Fruit fly (Drosophila melanogaster) whole organism, embryonic: ENCODE results near the gene Taf8.

Source experiments
- Aef1 ChIP-seq: fragments of 200-800 bp; sonication (Bioruptor generic); IDR thresholded peaks from 3 replicates; pipeline ENCODE4 v1.3.6; 2022; ENCODE audit warnings: missing biosample characterization, missing genetic modification characterization
- BtbVII ChIP-seq: fragments of 200-800 bp; sonication (Bioruptor generic); optimal IDR thresholded peaks from 3 replicates; lab custom pipeline; 2017; ENCODE audit warnings: missing biosample characterization, mild to moderate bottlenecking, missing genetic modification characterization
- Bteb2 ChIP-seq: fragments of 200-800 bp; sonication (Bioruptor generic); optimal IDR thresholded peaks from 2 replicates; lab custom pipeline; 2016; ENCODE audit warnings: missing biosample characterization, missing genetic modification characterization
- CG10209 ChIP-seq: fragments of 200-800 bp; sonication (Bioruptor generic); optimal IDR thresholded peaks from 3 replicates; lab custom pipeline; 2017; ENCODE audit warnings: missing biosample characterization, mild to moderate bottlenecking, missing genetic modification characterization, missing genetic modification reagents
- CG1024 ChIP-seq: fragments of 200-800 bp; sonication (Bioruptor generic); IDR thresholded peaks from 2 replicates; pipeline ENCODE4 v1.3.6; 2022; ENCODE audit warnings: missing biosample characterization, missing genetic modification characterization
- CG10431 ChIP-seq: fragments of 200-800 bp; sonication (Bioruptor generic); optimal IDR thresholded peaks from 3 replicates; lab custom pipeline; 2018; ENCODE audit warnings: missing biosample characterization, mild to moderate bottlenecking, missing genetic modification characterization
- CG10543 ChIP-seq: fragments of 200-800 bp; sonication (Bioruptor generic); optimal IDR thresholded peaks from 3 replicates; lab custom pipeline; 2017; ENCODE audit warnings: missing biosample characterization, mild to moderate bottlenecking, missing genetic modification characterization, moderate library complexity
- CG10565 ChIP-seq: fragments of 200-800 bp; sonication (Bioruptor generic); optimal IDR thresholded peaks from 3 replicates; lab custom pipeline; 2016; ENCODE audit warnings: missing biosample characterization, mild to moderate bottlenecking, missing genetic modification characterization
- CG11504 ChIP-seq: fragments of 200-800 bp; sonication (Bioruptor generic); optimal IDR thresholded peaks from 3 replicates; lab custom pipeline; 2019; ENCODE audit warnings: missing biosample characterization, mild to moderate bottlenecking, missing genetic modification characterization, moderate library complexity
- CG14667 ChIP-seq: fragments of 200-800 bp; sonication (Bioruptor generic); IDR thresholded peaks from 2 replicates; pipeline ENCODE4 v1.3.6; 2022; ENCODE audit warnings: missing biosample characterization, missing genetic modification characterization
- CG15073 ChIP-seq: fragments of 200-800 bp; sonication (Bioruptor generic); optimal IDR thresholded peaks from 2 replicates; lab custom pipeline; 2016; ENCODE audit warnings: missing biosample characterization, missing genetic modification characterization
- CG1602 ChIP-seq: fragments of 200-800 bp; sonication (Bioruptor generic); optimal IDR thresholded peaks from 3 replicates; lab custom pipeline; 2016; ENCODE audit warnings: missing biosample characterization, missing genetic modification characterization
- CG17829 ChIP-seq: fragments of 200-800 bp; optimal IDR thresholded peaks from 2 replicates; lab custom pipeline; 2019; ENCODE audit warnings: missing biosample characterization, mild to moderate bottlenecking, missing genetic modification characterization, moderate library complexity
- CG18476 ChIP-seq: fragments of 200-800 bp; sonication (Bioruptor generic); optimal IDR thresholded peaks from 2 replicates; lab custom pipeline; 2016; ENCODE audit warnings: missing biosample characterization, mild to moderate bottlenecking, missing genetic modification characterization
- CG2712 ChIP-seq: fragments of 200-800 bp; optimal IDR thresholded peaks from 3 replicates; lab custom pipeline; 2019; ENCODE audit warnings: missing biosample characterization, mild to moderate bottlenecking, missing genetic modification characterization, moderate library complexity
- CG31365 ChIP-seq: fragments of 200-800 bp; sonication (Bioruptor generic); optimal IDR thresholded peaks from 2 replicates; lab custom pipeline; 2018; ENCODE audit warnings: missing biosample characterization, mild to moderate bottlenecking, missing genetic modification characterization
- CG33213 ChIP-seq: fragments of 200-800 bp; sonication (Bioruptor generic); optimal IDR thresholded peaks from 3 replicates; lab custom pipeline; 2016; ENCODE audit warnings: missing biosample characterization, missing genetic modification characterization
- CG3407 ChIP-seq: fragments of 200-800 bp; sonication (Bioruptor generic); optimal IDR thresholded peaks from 2 replicates; lab custom pipeline; 2018; ENCODE audit warnings: missing biosample characterization, mild to moderate bottlenecking, missing genetic modification characterization
- CG34224 ChIP-seq: fragments of 200-800 bp; sonication (Bioruptor generic); IDR thresholded peaks from 3 replicates; pipeline ENCODE4 v1.3.6; 2022; ENCODE audit warnings: missing biosample characterization, missing genetic modification characterization; ENCODE audit not compliant: partially characterized antibody
- CG4820 ChIP-seq: fragments of 200-800 bp; sonication (Bioruptor generic); optimal IDR thresholded peaks from 3 replicates; lab custom pipeline; 2016; ENCODE audit warnings: missing biosample characterization, missing genetic modification characterization
- CG6689 ChIP-seq: fragments of 200-800 bp; sonication (Bioruptor generic); IDR thresholded peaks from 2 replicates; pipeline ENCODE4 v1.3.6; 2022; ENCODE audit warnings: missing biosample characterization, missing genetic modification characterization
- CG9215 ChIP-seq: fragments of 200-800 bp; sonication (Bioruptor generic); IDR thresholded peaks from 2 replicates; pipeline ENCODE4 v1.3.6; 2022; ENCODE audit warnings: missing biosample characterization, missing genetic modification characterization
- CHES-1-like ChIP-seq: fragments of 200-800 bp; sonication (Bioruptor generic); optimal IDR thresholded peaks from 2 replicates; lab custom pipeline; 2016; ENCODE audit warnings: missing biosample characterization, missing genetic modification characterization
- Doc3 ChIP-seq: fragments of 200-800 bp; sonication (Bioruptor generic); IDR thresholded peaks from 3 replicates; pipeline ENCODE4 v1.3.6; 2022; ENCODE audit warnings: missing biosample characterization, missing genetic modification characterization; ENCODE audit not compliant: partially characterized antibody
- Fer1 ChIP-seq: fragments of 200-800 bp; sonication (Bioruptor generic); optimal IDR thresholded peaks from 2 replicates; lab custom pipeline; 2017; ENCODE audit warnings: missing biosample characterization, mild to moderate bottlenecking, missing genetic modification characterization
- Hr39 ChIP-seq: fragments of >200 bp; optimal IDR thresholded peaks from 2 replicates; lab custom pipeline; 2017
- Hr51 ChIP-seq, 2 experiments: fragments of 200-800 bp; sonication (Bioruptor generic); optimal IDR thresholded peaks; 2 replicates in 1 of 2; 3 replicates in 1 of 2; lab custom pipeline; 2016 to 2018; ENCODE audit warnings: missing biosample characterization in 2 of 2, missing genetic modification characterization in 2 of 2, mild to moderate bottlenecking in 1 of 2, moderate library complexity in 1 of 2
- MBD-R2 ChIP-seq: fragments of 200-800 bp; sonication (Bioruptor generic); IDR thresholded peaks from 2 replicates; pipeline ENCODE4 v1.3.6; 2022; ENCODE audit warnings: missing biosample characterization, missing genetic modification characterization
- Max ChIP-seq: fragments of 200-800 bp; sonication (Bioruptor generic); optimal IDR thresholded peaks from 2 replicates; lab custom pipeline; 2016; ENCODE audit warnings: missing biosample characterization, mild to moderate bottlenecking, missing genetic modification characterization
- Med ChIP-seq: fragments of 200-800 bp; sonication (Bioruptor generic); peaks from one replicate; lab custom pipeline; 2016; ENCODE audit warnings: missing biosample characterization, missing genetic modification characterization, mild to moderate bottlenecking, inconsistent platforms, moderate library complexity
- Opbp ChIP-seq: fragments of 200-800 bp; sonication (Bioruptor generic); IDR thresholded peaks from 3 replicates; pipeline ENCODE4 v1.3.6; 2022; ENCODE audit warnings: missing biosample characterization, missing genetic modification characterization; ENCODE audit not compliant: partially characterized antibody
- abd-A ChIP-seq: fragments of 200-800 bp; sonication (Bioruptor generic); optimal IDR thresholded peaks from 3 replicates; lab custom pipeline; 2019; ENCODE audit warnings: missing biosample characterization, mild to moderate bottlenecking, missing genetic modification characterization, moderate library complexity
- bsh ChIP-seq, 2 experiments: fragments of 200-800 bp; sonication (Bioruptor generic); optimal IDR thresholded peaks; 2 replicates each; lab custom pipeline; 2017 to 2018; ENCODE audit warnings: mild to moderate bottlenecking in 2 of 2, missing biosample characterization in 2 of 2, missing genetic modification characterization in 2 of 2, moderate library complexity in 1 of 2
- btn ChIP-seq: fragments of 200-800 bp; sonication (Bioruptor generic); optimal IDR thresholded peaks from 2 replicates; lab custom pipeline; 2016; ENCODE audit warnings: missing biosample characterization, missing genetic modification characterization
- croc ChIP-seq: fragments of 200-800 bp; sonication (Bioruptor generic); conservative IDR thresholded peaks from 3 replicates; pipeline ENCODE4 v1.3.6; 2022; ENCODE audit warnings: missing biosample characterization, missing genetic modification characterization
- crol ChIP-seq: fragments of 200-800 bp; sonication (Bioruptor generic); IDR thresholded peaks from 2 replicates; pipeline ENCODE4 v1.3.6; 2022; ENCODE audit warnings: missing biosample characterization, missing genetic modification characterization
- da ChIP-seq: fragments of 200-800 bp; sonication (Bioruptor generic); optimal IDR thresholded peaks from 2 replicates; lab custom pipeline; 2016; ENCODE audit warnings: missing biosample characterization, missing genetic modification characterization
- dati ChIP-seq: fragments of 200-800 bp; sonication (Bioruptor generic); IDR thresholded peaks from 2 replicates; pipeline ENCODE4 v1.3.6; 2022; ENCODE audit warnings: missing biosample characterization, missing genetic modification characterization
- dm ChIP-seq: fragments of 200-800 bp; sonication (Bioruptor generic); optimal IDR thresholded peaks from 3 replicates; lab custom pipeline; 2016; ENCODE audit warnings: missing biosample characterization, missing genetic modification characterization
- ftz-f1 ChIP-seq: fragments of 200-800 bp; sonication (Bioruptor generic); optimal IDR thresholded peaks from 2 replicates; lab custom pipeline; 2016; ENCODE audit warnings: missing biosample characterization, missing genetic modification characterization
- peb ChIP-seq: fragments of 200-800 bp; sonication (Bioruptor generic); IDR thresholded peaks from 2 replicates; pipeline ENCODE4 v1.3.6; 2022; ENCODE audit warnings: missing biosample characterization, missing genetic modification characterization
- repo ChIP-seq: fragments of 200-800 bp; sonication (Bioruptor generic); optimal IDR thresholded peaks from 2 replicates; lab custom pipeline; 2016; ENCODE audit warnings: missing biosample characterization, missing genetic modification characterization
- run ChIP-seq: fragments of 200-800 bp; sonication (Bioruptor generic); optimal IDR thresholded peaks from 3 replicates; lab custom pipeline; 2018; ENCODE audit warnings: missing biosample characterization, mild to moderate bottlenecking, missing genetic modification characterization
- sd ChIP-seq: fragments of 200-800 bp; sonication (Bioruptor generic); optimal IDR thresholded peaks from 3 replicates; lab custom pipeline; 2018; ENCODE audit warnings: missing biosample characterization, mild to moderate bottlenecking, missing genetic modification characterization, moderate library complexity
- slp2 ChIP-seq: fragments of 200-800 bp; sonication (Bioruptor generic); optimal IDR thresholded peaks from 2 replicates; lab custom pipeline; 2016; ENCODE audit warnings: missing biosample characterization, missing genetic modification characterization
- sob ChIP-seq: fragments of 200-800 bp; sonication (Bioruptor generic); IDR thresholded peaks from 2 replicates; pipeline ENCODE4 v1.3.6; 2022; ENCODE audit warnings: missing biosample characterization, missing genetic modification characterization
- sqz ChIP-seq: fragments of 200-800 bp; sonication (Bioruptor generic); optimal IDR thresholded peaks from 3 replicates; lab custom pipeline; 2018; ENCODE audit warnings: missing biosample characterization, mild to moderate bottlenecking, missing genetic modification characterization
- unpg ChIP-seq: fragments of 200-800 bp; sonication (Bioruptor generic); optimal IDR thresholded peaks from 3 replicates; lab custom pipeline; 2018; ENCODE audit warnings: missing biosample characterization, mild to moderate bottlenecking, missing genetic modification characterization, moderate library complexity
- wdn ChIP-seq: fragments of 200-800 bp; sonication (Bioruptor generic); IDR thresholded peaks from 2 replicates; pipeline ENCODE4 v1.3.6; 2022; ENCODE audit warnings: missing biosample characterization, missing genetic modification characterization
- z ChIP-seq: fragments of 200-800 bp; sonication (Bioruptor generic); IDR thresholded peaks from 3 replicates; pipeline ENCODE4 v1.3.6; 2022; ENCODE audit warnings: missing biosample characterization, missing genetic modification characterization

Taf8 gene

DNA sequence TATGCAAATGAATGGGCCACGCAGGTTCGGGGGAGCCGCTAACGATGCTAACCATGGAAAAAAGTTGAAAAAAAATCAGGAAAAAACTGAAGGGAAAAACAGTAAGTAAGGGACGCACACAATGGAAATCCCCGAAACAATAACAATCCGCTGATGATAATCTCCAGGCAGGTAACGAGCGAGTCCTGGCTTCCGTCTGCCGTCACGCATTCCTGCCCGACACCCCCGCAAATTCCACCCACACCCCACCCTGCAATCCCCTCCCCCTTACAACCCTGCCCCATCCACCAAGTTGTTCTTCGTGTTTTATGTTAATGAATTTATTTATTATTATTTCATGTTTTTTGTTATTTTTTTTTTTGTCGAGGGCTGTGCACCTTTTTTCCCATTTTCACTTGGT, 49.6 kb downstream of the Taf8 start:
- TF ChIP-seq CG14667 (GFP tag; lab: Robert Waterston, UW) (no peak), crol (GFP tag; lab: Robert Waterston, UW) (peak; percentile 52), repo (GFP tag; lab: Kevin White, UChicago) (no peak), sd (tag; lab: Kevin White, UChicago) (peak; percentile 54), CG1024 (GFP tag; lab: Robert Waterston, UW) (no peak), Fer1 (GFP tag; lab: Kevin White, UChicago) (no peak), abd-A (tag; lab: Kevin White, UChicago) (peak; percentile 36), da (GFP tag; lab: Kevin White, UChicago) (no peak), Doc3 (GFP tag; lab: Robert Waterston, UW) (no peak)
- TF ChIP-seq, all 482 proteins: peak for 3

DNA sequence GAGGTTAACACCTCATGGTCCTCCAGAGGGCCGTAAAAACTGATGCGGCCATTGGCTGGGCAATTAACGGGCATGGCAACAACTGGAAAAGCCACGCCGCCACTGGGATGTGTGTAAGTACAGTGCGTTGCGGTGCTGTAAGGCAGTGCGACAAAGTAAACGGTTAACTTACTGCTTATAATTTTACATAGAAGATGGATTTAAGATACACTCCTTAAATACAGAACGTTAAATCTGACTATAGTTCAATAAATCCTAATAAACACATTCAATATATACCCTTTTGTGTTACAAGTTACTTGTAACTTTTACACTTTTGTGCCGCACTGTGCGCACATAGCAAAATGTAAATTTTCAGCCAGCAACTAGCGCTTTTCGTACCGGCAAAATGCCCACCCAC, 51.2 kb downstream of the Taf8 start:
- TF ChIP-seq CG10543 (GFP tag; lab: Kevin White, UChicago) (no peak), Aef1 (no peak), ftz-f1 (GFP tag; lab: Kevin White, UChicago) (no peak), CG6689 (no peak), BtbVII (GFP tag; lab: Kevin White, UChicago) (peak; percentile 12), peb (no peak), CG15073 (GFP tag; lab: Kevin White, UChicago) (no peak), CG9215 (GFP tag; lab: Robert Waterston, UW) (peak; percentile 29; the same call in 1 of the 2 replicates), Hr51 (GFP tag; optimal IDR thresholded peaks at IDR 0.05; lab: Kevin White, UChicago) (no peak), croc (GFP tag; lab: Robert Waterston, UW) (no peak), sqz (GFP tag; lab: Kevin White, UChicago) (no peak), sob (GFP tag; lab: Robert Waterston, UW) (0 out of 2 replicates have a peak, but pooled peaks have one; percentile 18), CG31365 (tag; lab: Kevin White, UChicago) (no peak), CG3407 (GFP tag; lab: Kevin White, UChicago) (no peak), CG34224 (GFP tag; lab: Robert Waterston, UW) (no peak), bsh (GFP tag; optimal IDR thresholded peaks at IDR 0.05; lab: Kevin White, UChicago) (no peak), Hr39 (no peak), unpg (GFP tag; lab: Kevin White, UChicago) (no peak), Med (peak; percentile 65), CG1602 (GFP tag; lab: Kevin White, UChicago) (no peak), CG4820 (GFP tag; lab: Kevin White, UChicago) (no peak), dm (GFP tag; lab: Kevin White, UChicago) (no peak), CG11504 (tag; lab: Kevin White, UChicago) (peak; percentile 28), CG33213 (GFP tag; lab: Kevin White, UChicago) (no peak), btn (GFP tag; lab: Kevin White, UChicago) (no peak), CG2712 (tag; lab: Kevin White, UChicago) (no peak), CG10565 (GFP tag; lab: Kevin White, UChicago) (no peak), CG17829 (tag; lab: Kevin White, UChicago) (no peak), Bteb2 (GFP tag; lab: Kevin White, UChicago) (no peak), dati (no peak), Opbp (GFP tag; lab: Robert Waterston, UW) (no peak), wdn (GFP tag; lab: Robert Waterston, UW) (no peak), CG14667 (GFP tag; lab: Robert Waterston, UW) (0 out of 2 replicates have a peak, but pooled peaks have one; percentile 17), MBD-R2 (GFP tag; lab: Robert Waterston, UW) (0 out of 2 replicates have a peak, but pooled peaks have one; percentile 9), z (GFP tag; lab: Robert Waterston, UW) (no peak), Max (no peak), run (tag; lab: Kevin White, UChicago) (no peak), CHES-1-like (no peak), slp2 (GFP tag; lab: Kevin White, UChicago) (no peak), CG10209 (GFP tag; lab: Kevin White, UChicago) (no peak), CG10431 (no peak), CG18476 (GFP tag; lab: Kevin White, UChicago) (no peak)
